Worm (Caenorhabditis elegans) whole organism, L4 larva: ENCODE results near the gene F42A10.5.

Experiments
- dmd-6 ChIP-seq: fragments of 200-800 bp; sonication (Bioruptor generic); IDR thresholded peaks from 2 replicates; pipeline ENCODE4 v1.3.6; 2022; ENCODE audit warnings: missing genetic modification reagents, missing genetic modification characterization, missing compliant biosample characterization
- mdt-29 ChIP-seq: fragments of 200-800 bp; sonication (Bioruptor generic); IDR thresholded peaks from 2 replicates; pipeline ENCODE4 v1.3.6; 2022; ENCODE audit warnings: missing genetic modification reagents, missing genetic modification characterization, missing compliant biosample characterization
- nhr-102 ChIP-seq: sonication (generic microtip); optimal IDR thresholded peaks from 2 replicates; lab custom pipeline; 2016; ENCODE audit warnings: mild to moderate bottlenecking, missing genetic modification characterization, moderate library complexity, missing compliant biosample characterization
- nhr-28 ChIP-seq: fragments of 150-350 bp; optimal IDR thresholded peaks from 2 replicates; lab custom pipeline; 2014; ENCODE audit warnings: missing biosample characterization, missing genetic modification characterization
- pha-4 ChIP-seq, 2 experiments: fragments of 150-350 bp in 1 of 2; fragments of 200-800 bp in 1 of 2; sonication (Bioruptor generic) in 1 of 2; IDR thresholded peaks in 1 of 2; optimal IDR thresholded peaks in 1 of 2; 2 replicates each; pipeline versions ENCODE4 v1.3.6 to Lab custom; 2014 to 2022; ENCODE audit warnings: missing genetic modification characterization in 2 of 2, missing genetic modification reagents in 2 of 2, missing biosample characterization in 1 of 2, missing compliant biosample characterization in 1 of 2
- zag-1 ChIP-seq: fragments of 150-350 bp; optimal IDR thresholded peaks from 2 replicates; lab custom pipeline; 2014; ENCODE audit warnings: missing biosample characterization, missing genetic modification characterization

ce11 chrIII:6168497-6169227 lies 4.6 kb downstream of the F42A10.5 start, which contains the start of gene efk-1:
- TF ChIP-seq zag-1 (tag; lab: Kevin White, UChicago) (no peak), nhr-28 (tag; lab: Kevin White, UChicago) (peak; percentile 42), dmd-6 (GFP tag; lab: Robert Waterston, UW) (peak; percentile 33; the same call in 1 of the 2 replicates), pha-4 (GFP tag; IDR thresholded peaks at IDR 0.05; lab: Robert Waterston, UW) (no peak), pha-4 (tag; optimal IDR thresholded peaks at IDR 0.05; lab: Kevin White, UChicago) (no peak), nhr-102 (tag; lab: Kevin White, UChicago) (no peak), mdt-29 (GFP tag; lab: Robert Waterston, UW) (0 out of 2 replicates have a peak, but pooled peaks have one; percentile 22)
